Fruit fly (Drosophila melanogaster) whole organism, embryonic: ENCODE data around the gene gukh.

Source experiments
- Antp ChIP-seq: fragments of 200-800 bp; sonication (Bioruptor generic); optimal IDR thresholded peaks from 3 replicates; lab custom pipeline; 2016; ENCODE audit warnings: missing biosample characterization, missing genetic modification characterization
- Asciz ChIP-seq: fragments of 200-800 bp; sonication (Bioruptor generic); optimal IDR thresholded peaks from 2 replicates; lab custom pipeline; 2017; ENCODE audit warnings: missing biosample characterization, mild to moderate bottlenecking, missing genetic modification characterization, missing genetic modification reagents
- Atf-2 ChIP-seq: fragments of 200-800 bp; sonication (Bioruptor generic); optimal IDR thresholded peaks from 2 replicates; lab custom pipeline; 2016; ENCODE audit warnings: missing biosample characterization, missing genetic modification characterization
- CG10267 ChIP-seq: fragments of 200-800 bp; sonication (Bioruptor generic); optimal IDR thresholded peaks from 2 replicates; lab custom pipeline; 2018; ENCODE audit warnings: missing biosample characterization, mild to moderate bottlenecking, missing genetic modification characterization, moderate library complexity
- CG11247 ChIP-seq: fragments of 200-800 bp; sonication (Bioruptor generic); IDR thresholded peaks from 2 replicates; pipeline ENCODE4 v1.3.6; 2022; ENCODE audit warnings: missing biosample characterization, missing genetic modification characterization
- CG12155 ChIP-seq: fragments of 200-800 bp; sonication (Bioruptor generic); optimal IDR thresholded peaks from 3 replicates; lab custom pipeline; 2016; ENCODE audit warnings: missing biosample characterization, missing genetic modification characterization
- CG12744 ChIP-seq: fragments of 200-800 bp; sonication (Bioruptor generic); optimal IDR thresholded peaks from 2 replicates; lab custom pipeline; 2016; ENCODE audit warnings: missing biosample characterization, missing genetic modification characterization
- CG14014 ChIP-seq: fragments of 200-800 bp; sonication (Bioruptor generic); IDR thresholded peaks from 2 replicates; pipeline ENCODE4 v1.3.6; 2022; ENCODE audit warnings: missing biosample characterization, missing genetic modification characterization
- CG14965 ChIP-seq: fragments of 200-800 bp; sonication (Bioruptor generic); optimal IDR thresholded peaks from 2 replicates; lab custom pipeline; 2016; ENCODE audit warnings: missing biosample characterization, missing genetic modification characterization, borderline replicate concordance
- CG15073 ChIP-seq: fragments of 200-800 bp; sonication (Bioruptor generic); optimal IDR thresholded peaks from 2 replicates; lab custom pipeline; 2016; ENCODE audit warnings: missing biosample characterization, missing genetic modification characterization
- CG1529 ChIP-seq: fragments of 200-800 bp; sonication (Bioruptor generic); optimal IDR thresholded peaks from 3 replicates; lab custom pipeline; 2018; ENCODE audit warnings: missing biosample characterization, missing genetic modification characterization
- CG15479 ChIP-seq: fragments of 200-800 bp; sonication (Bioruptor generic); optimal IDR thresholded peaks from 3 replicates; lab custom pipeline; 2019; ENCODE audit warnings: missing biosample characterization, mild to moderate bottlenecking, missing genetic modification characterization, moderate library complexity
- CG1602 ChIP-seq: fragments of 200-800 bp; sonication (Bioruptor generic); optimal IDR thresholded peaks from 3 replicates; lab custom pipeline; 2016; ENCODE audit warnings: missing biosample characterization, missing genetic modification characterization
- CG17361 ChIP-seq: fragments of 200-800 bp; sonication (Bioruptor generic); IDR thresholded peaks from 3 replicates; pipeline ENCODE4 v1.3.6; 2022; ENCODE audit warnings: missing biosample characterization, missing genetic modification characterization
- CG18599 ChIP-seq: fragments of 200-800 bp; sonication (Bioruptor generic); optimal IDR thresholded peaks from 3 replicates; lab custom pipeline; 2017; ENCODE audit warnings: missing biosample characterization, missing genetic modification characterization, mild to moderate bottlenecking, moderate library complexity, missing genetic modification reagents
- CG31224 ChIP-seq: fragments of 200-800 bp; sonication (Bioruptor generic); IDR thresholded peaks from 2 replicates; pipeline ENCODE4 v1.3.6; 2022; ENCODE audit warnings: missing biosample characterization, missing genetic modification characterization
- CG6272 ChIP-seq: fragments of 200-800 bp; sonication (Bioruptor generic); IDR thresholded peaks from 2 replicates; pipeline ENCODE4 v1.3.6; 2022; ENCODE audit warnings: missing biosample characterization, missing genetic modification characterization
- CG7357 ChIP-seq: fragments of 200-800 bp; sonication (Bioruptor generic); IDR thresholded peaks from 3 replicates; pipeline ENCODE4 v1.3.6; 2022; ENCODE audit warnings: missing biosample characterization, missing genetic modification characterization
- CG7963 ChIP-seq: fragments of 200-800 bp; sonication (Bioruptor generic); IDR thresholded peaks from 3 replicates; pipeline ENCODE4 v1.3.6; 2022; ENCODE audit warnings: missing biosample characterization, missing genetic modification characterization; ENCODE audit not compliant: partially characterized antibody
- CG8478 ChIP-seq: fragments of >200 bp; optimal IDR thresholded peaks from 2 replicates; lab custom pipeline; 2018
- CG9437 ChIP-seq: fragments of 200-800 bp; sonication (Bioruptor generic); optimal IDR thresholded peaks from 2 replicates; lab custom pipeline; 2018; ENCODE audit warnings: missing biosample characterization, mild to moderate bottlenecking, missing genetic modification characterization
- Gsc ChIP-seq: fragments of 200-800 bp; sonication (Bioruptor generic); IDR thresholded peaks from 2 replicates; pipeline ENCODE4 v1.3.6; 2022; ENCODE audit warnings: missing biosample characterization, missing genetic modification characterization
- H2.0 ChIP-seq: fragments of 200-800 bp; sonication (Bioruptor generic); IDR thresholded peaks from 2 replicates; pipeline ENCODE4 v1.3.6; 2022; ENCODE audit warnings: missing biosample characterization, missing genetic modification characterization
- HLHmδ ChIP-seq: fragments of 200-800 bp; sonication (Bioruptor generic); optimal IDR thresholded peaks from 2 replicates; lab custom pipeline; 2018; ENCODE audit warnings: missing biosample characterization, mild to moderate bottlenecking, missing genetic modification characterization, moderate library complexity
- Hmr ChIP-seq: fragments of 200-800 bp; sonication (Bioruptor generic); optimal IDR thresholded peaks from 3 replicates; lab custom pipeline; 2017; ENCODE audit warnings: mild to moderate bottlenecking, missing biosample characterization, missing genetic modification reagents, missing genetic modification characterization
- Hr78 ChIP-seq, 2 experiments: fragments of 200-800 bp in 1 of 2; fragments of >200 bp in 1 of 2; sonication (Bioruptor generic) in 1 of 2; optimal IDR thresholded peaks; 2 replicates each; lab custom pipeline; 2017 to 2019; ENCODE audit warnings: missing biosample characterization in 2 of 2, missing genetic modification characterization in 2 of 2, mild to moderate bottlenecking in 1 of 2, moderate library complexity in 1 of 2
- Kr ChIP-seq: fragments of 200-800 bp; sonication (Bioruptor generic); optimal IDR thresholded peaks from 2 replicates; lab custom pipeline; 2017; ENCODE audit warnings: missing biosample characterization, mild to moderate bottlenecking, missing genetic modification characterization
- NfI ChIP-seq: fragments of 200-800 bp; sonication (Bioruptor generic); optimal IDR thresholded peaks from 3 replicates; lab custom pipeline; 2018; ENCODE audit warnings: missing biosample characterization, mild to moderate bottlenecking, missing genetic modification characterization, moderate library complexity
- Pdp1 ChIP-seq, 2 experiments: fragments of 200-800 bp; sonication (Bioruptor generic); optimal IDR thresholded peaks; 3 replicates each; lab custom pipeline; 2016; ENCODE audit warnings: missing biosample characterization in 2 of 2, missing genetic modification characterization in 2 of 2, mild to moderate bottlenecking in 1 of 2, moderate library complexity in 1 of 2
- YL-1 ChIP-seq: fragments of 200-800 bp; sonication (Bioruptor generic); optimal IDR thresholded peaks from 3 replicates; lab custom pipeline; 2017; ENCODE audit warnings: missing biosample characterization, mild to moderate bottlenecking, missing genetic modification characterization
- al ChIP-seq: fragments of 200-800 bp; sonication (Bioruptor generic); IDR thresholded peaks from 2 replicates; pipeline ENCODE4 v1.3.6; 2022; ENCODE audit warnings: missing biosample characterization, missing genetic modification characterization
- bsh ChIP-seq, 2 experiments: fragments of 200-800 bp; sonication (Bioruptor generic); optimal IDR thresholded peaks; 2 replicates each; lab custom pipeline; 2017 to 2018; ENCODE audit warnings: mild to moderate bottlenecking in 2 of 2, missing biosample characterization in 2 of 2, missing genetic modification characterization in 2 of 2, moderate library complexity in 1 of 2
- caup ChIP-seq: fragments of 200-800 bp; sonication (Bioruptor generic); optimal IDR thresholded peaks from 3 replicates; lab custom pipeline; 2017; ENCODE audit warnings: missing biosample characterization, mild to moderate bottlenecking, missing genetic modification characterization, moderate library complexity; ENCODE audit not compliant: severe bottlenecking
- danr ChIP-seq: fragments of 200-800 bp; sonication (Bioruptor generic); IDR thresholded peaks from 2 replicates; pipeline ENCODE4 v1.3.6; 2022; ENCODE audit warnings: missing biosample characterization, missing genetic modification characterization
- dati ChIP-seq: fragments of 200-800 bp; sonication (Bioruptor generic); IDR thresholded peaks from 2 replicates; pipeline ENCODE4 v1.3.6; 2022; ENCODE audit warnings: missing biosample characterization, missing genetic modification characterization
- dmrt11E ChIP-seq: fragments of 200-800 bp; sonication (Bioruptor generic); optimal IDR thresholded peaks from 3 replicates; lab custom pipeline; 2018; ENCODE audit warnings: missing biosample characterization, mild to moderate bottlenecking, missing genetic modification characterization, moderate library complexity
- ems ChIP-seq: fragments of 200-800 bp; sonication (Bioruptor generic); optimal IDR thresholded peaks from 3 replicates; lab custom pipeline; 2016; ENCODE audit warnings: missing biosample characterization, missing genetic modification characterization
- esg ChIP-seq: fragments of 200-800 bp; sonication (Bioruptor generic); conservative IDR thresholded peaks from 2 replicates; pipeline ENCODE4 v1.3.6; 2022; ENCODE audit warnings: missing biosample characterization, missing genetic modification characterization
- gem ChIP-seq: fragments of 200-800 bp; sonication (Bioruptor generic); optimal IDR thresholded peaks from 2 replicates; lab custom pipeline; 2019; ENCODE audit warnings: missing biosample characterization, mild to moderate bottlenecking, missing genetic modification characterization, moderate library complexity
- kay ChIP-seq: fragments of 200-800 bp; sonication (Bioruptor generic); optimal IDR thresholded peaks from 2 replicates; lab custom pipeline; 2016; ENCODE audit warnings: missing biosample characterization, missing genetic modification characterization
- klu ChIP-seq: fragments of 200-800 bp; sonication (Bioruptor generic); IDR thresholded peaks from 2 replicates; pipeline ENCODE4 v1.3.6; 2022; ENCODE audit warnings: missing biosample characterization, missing genetic modification characterization
- otp ChIP-seq: fragments of 200-800 bp; sonication (Bioruptor generic); IDR thresholded peaks from 3 replicates; pipeline ENCODE4, ENCODE4 v1.3.6; 2022; ENCODE audit warnings: missing biosample characterization, missing genetic modification characterization
- shn ChIP-seq: fragments of 200-800 bp; sonication (Bioruptor generic); optimal IDR thresholded peaks from 3 replicates; lab custom pipeline; 2016; ENCODE audit warnings: missing biosample characterization, missing genetic modification characterization
- slou ChIP-seq: fragments of 200-800 bp; sonication (Bioruptor generic); optimal IDR thresholded peaks from 3 replicates; lab custom pipeline; 2016; ENCODE audit warnings: missing biosample characterization, missing genetic modification characterization
- sr ChIP-seq: fragments of 200-800 bp; sonication (Bioruptor generic); IDR thresholded peaks from 3 replicates; pipeline ENCODE4 v1.3.6; 2022; ENCODE audit warnings: missing biosample characterization, missing genetic modification characterization
- tna ChIP-seq: fragments of 200-800 bp; sonication (Bioruptor generic); IDR thresholded peaks from 2 replicates; pipeline ENCODE4 v1.3.6; 2022; ENCODE audit warnings: missing biosample characterization, missing genetic modification characterization; ENCODE audit not compliant: partially characterized antibody
- vvl ChIP-seq: fragments of 200-800 bp; sonication (Bioruptor generic); IDR thresholded peaks from 2 replicates; pipeline ENCODE4 v1.3.6; 2022; ENCODE audit warnings: missing biosample characterization, missing genetic modification characterization
- zf30C ChIP-seq: fragments of 200-800 bp; sonication (Bioruptor generic); optimal IDR thresholded peaks from 3 replicates; lab custom pipeline; 2018; ENCODE audit warnings: missing biosample characterization, mild to moderate bottlenecking, missing genetic modification characterization

gukh gene

dm6 chr3R:18997388-18998287 is 13.8 kb downstream of the gukh start (continued):
- peak; percentile 21 for TF ChIP-seq CG10267
- TF ChIP-seq Gsc: no peak
- TF ChIP-seq CG7963 (GFP tag; lab: Robert Waterston, UW): no peak
- no peak for TF ChIP-seq klu (GFP tag; lab: Robert Waterston, UW)
- peak; percentile 96 for TF ChIP-seq CG1529 (GFP tag; lab: Kevin White, UChicago)
- peak in 1 of 2 experiments; percentile 90 for TF ChIP-seq bsh (GFP tag; optimal IDR thresholded peaks at IDR 0.05; lab: Kevin White, UChicago)
- TF ChIP-seq CG7357 (GFP tag; lab: Robert Waterston, UW): no peak
- TF ChIP-seq al (GFP tag; lab: Robert Waterston, UW): no peak
- no peak for TF ChIP-seq CG8478 (lab: Kevin White, UChicago)
- peak; percentile 29 for TF ChIP-seq CG9437 (GFP tag; lab: Kevin White, UChicago)
- no peak for TF ChIP-seq Antp (GFP tag; lab: Kevin White, UChicago)
- TF ChIP-seq CG1602 (GFP tag; lab: Kevin White, UChicago): peak; percentile 56
- peak; percentile 73 for TF ChIP-seq Atf-2
- peak; percentile 48; the same call in 2 of the 3 replicates for TF ChIP-seq CG17361 (GFP tag; lab: Robert Waterston, UW)
- TF ChIP-seq dati (GFP tag; lab: Robert Waterston, UW): no peak
- peak; percentile 89 for TF ChIP-seq Asciz (GFP tag; lab: Kevin White, UChicago)
- no peak for TF ChIP-seq CG6272
- peak; percentile 55 for TF ChIP-seq NfI (GFP tag; lab: Kevin White, UChicago)
- TF ChIP-seq otp: peak; percentile 96
- TF ChIP-seq ems (GFP tag; lab: Kevin White, UChicago): no peak
- TF ChIP-seq sr (GFP tag; lab: Robert Waterston, UW): peak; percentile 37; the same call in 1 of the 3 replicates
- TF ChIP-seq gem (tag; lab: Kevin White, UChicago): peak; percentile 77
- TF ChIP-seq Pdp1 (GFP tag; optimal IDR thresholded peaks at IDR 0.05; lab: Kevin White, UChicago): peak in 1 of 2 experiments; percentile 38
- no peak for TF ChIP-seq CG31224 (GFP tag; lab: Robert Waterston, UW)
- TF ChIP-seq Kr: peak; percentile 95
- peak; percentile 54; the same call in 1 of the 2 replicates for TF ChIP-seq CG14014 (GFP tag; lab: Robert Waterston, UW)
- TF ChIP-seq vvl (GFP tag; lab: Robert Waterston, UW): peak; percentile 14; the same call in 1 of the 2 replicates
- TF ChIP-seq kay (GFP tag; lab: Kevin White, UChicago): no peak
- peak; percentile 42 for TF ChIP-seq shn (GFP tag; lab: Kevin White, UChicago)
- TF ChIP-seq CG18599 (GFP tag; lab: Kevin White, UChicago): peak; percentile 6
- TF ChIP-seq CG11247 (GFP tag; lab: Robert Waterston, UW): no peak; the same call in 1 of the 2 replicates
- TF ChIP-seq CG12744 (GFP tag; lab: Kevin White, UChicago): peak; percentile 56
- peak; percentile 20 for TF ChIP-seq CG15073 (GFP tag; lab: Kevin White, UChicago)
- peak; percentile 92 for TF ChIP-seq YL-1 (GFP tag; lab: Kevin White, UChicago)
- TF ChIP-seq HLHmδ (GFP tag; lab: Kevin White, UChicago): peak; percentile 67
- TF ChIP-seq danr: peak; percentile 5; the same call in 1 of the 2 replicates
- TF ChIP-seq CG12155 (GFP tag; lab: Kevin White, UChicago): no peak
- TF ChIP-seq dmrt11E (tag; lab: Kevin White, UChicago): peak; percentile 90
- TF ChIP-seq tna (GFP tag; lab: Robert Waterston, UW): no peak
- TF ChIP-seq zf30C (GFP tag; lab: Kevin White, UChicago): no peak
- TF ChIP-seq esg (GFP tag; lab: Robert Waterston, UW): no peak
- TF ChIP-seq caup (GFP tag; lab: Kevin White, UChicago): peak; percentile 10
- peak; percentile 65 for TF ChIP-seq CG15479 (GFP tag; lab: Kevin White, UChicago)
- TF ChIP-seq Hmr (GFP tag; lab: Kevin White, UChicago): no peak
- TF ChIP-seq CG14965: no peak
- TF ChIP-seq slou: no peak
- no peak for TF ChIP-seq H2.0 (GFP tag; lab: Robert Waterston, UW)
- TF ChIP-seq Hr78 (GFP tag; optimal IDR thresholded peaks at IDR 0.05; lab: Kevin White, UChicago): peak in 1 of 2 experiments; percentile 59
